Worm (Caenorhabditis elegans) whole organism, L4 larva: ENCODE data around the gene sth-1.
A peak's percentile ranks its signal among the peaks of the same experiment; 100 is the strongest.

Source experiments
- aly-2 ChIP-seq: sonication (generic microtip); optimal IDR thresholded peaks from 2 replicates; lab custom pipeline; 2018; ENCODE audit warnings: missing biosample characterization, missing genetic modification characterization
- ceh-28 ChIP-seq: fragments of 150-350 bp; optimal IDR thresholded peaks from 2 replicates; lab custom pipeline; 2014; ENCODE audit warnings: missing biosample characterization, missing genetic modification reagents, missing genetic modification characterization
- fos-1 ChIP-seq: fragments of 150-350 bp; optimal IDR thresholded peaks from 2 replicates; lab custom pipeline; 2014; ENCODE audit warnings: missing biosample characterization, missing genetic modification characterization
- mxl-3 ChIP-seq: fragments of 200-800 bp; sonication (Bioruptor generic); optimal IDR thresholded peaks from 2 replicates; lab custom pipeline; 2018; ENCODE audit warnings: mild to moderate bottlenecking, missing genetic modification characterization, missing compliant biosample characterization
- pha-4 ChIP-seq, 2 experiments: fragments of 150-350 bp in 1 of 2; fragments of 200-800 bp in 1 of 2; sonication (Bioruptor generic) in 1 of 2; IDR thresholded peaks in 1 of 2; optimal IDR thresholded peaks in 1 of 2; 2 replicates each; pipeline versions ENCODE4 v1.3.6 to Lab custom; 2014 to 2022; ENCODE audit warnings: missing genetic modification characterization in 2 of 2, missing genetic modification reagents in 2 of 2, missing biosample characterization in 1 of 2, missing compliant biosample characterization in 1 of 2
- tra-1 ChIP-seq: fragments of 200-800 bp; sonication (Bioruptor generic); IDR thresholded peaks from 2 replicates; pipeline ENCODE4 v1.3.6; 2022; ENCODE audit warnings: missing genetic modification reagents, missing genetic modification characterization, missing compliant biosample characterization

DNA sequence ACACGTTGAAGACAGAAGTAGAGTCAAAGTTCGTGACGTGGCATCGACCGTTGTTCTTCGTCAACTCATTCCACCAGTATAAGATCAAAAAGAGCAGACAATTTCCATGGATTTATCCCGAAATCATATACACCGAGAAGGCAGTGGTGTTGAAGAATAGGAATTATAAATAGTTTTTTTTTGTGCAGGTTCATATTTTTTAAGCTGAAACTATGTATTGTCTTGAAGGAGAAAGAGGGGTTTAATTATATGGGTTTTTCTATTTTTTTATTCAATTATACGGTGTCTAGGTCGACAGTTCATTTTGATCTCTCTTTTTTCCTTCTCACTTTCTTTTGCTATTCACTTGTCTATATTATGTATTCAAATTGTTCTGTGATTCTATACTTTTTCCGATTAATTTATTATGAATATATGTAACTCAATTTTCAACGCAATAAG, 12.8 kb upstream of the sth-1 start:
- TF ChIP-seq ceh-28 (no peak), pha-4 (GFP tag; IDR thresholded peaks at IDR 0.05; lab: Robert Waterston, UW) (0 out of 2 replicates have a peak, but pooled peaks have one; percentile 9), pha-4 (tag; optimal IDR thresholded peaks at IDR 0.05; lab: Kevin White, UChicago) (no peak), tra-1 (GFP tag; lab: Robert Waterston, UW) (peak; percentile 19; the same call in 1 of the 2 replicates), fos-1 (tag; lab: Kevin White, UChicago) (no peak), mxl-3 (GFP tag; lab: Kevin White, UChicago) (no peak), aly-2 (no peak)
